Worm (Caenorhabditis elegans) whole organism, early embryonic: ENCODE data around the gene cra-1.

Experiments
- B0310.2 ChIP-seq: sonication (generic microtip); optimal IDR thresholded peaks from 2 replicates; lab custom pipeline; 2016; ENCODE audit warnings: mild to moderate bottlenecking, missing genetic modification characterization, missing compliant biosample characterization
- ama-1 ChIP-seq: fragments of 150-350 bp; optimal IDR thresholded peaks from 2 replicates; lab custom pipeline; 2014
- ceh-13 ChIP-seq: fragments of 200-800 bp; sonication (Bioruptor generic); optimal IDR thresholded peaks from 2 replicates; lab custom pipeline; 2018; ENCODE audit warnings: mild to moderate bottlenecking, missing genetic modification characterization, missing compliant biosample characterization
- ceh-36 ChIP-seq: sonication (generic microtip); optimal IDR thresholded peaks from 2 replicates; lab custom pipeline; 2016; ENCODE audit warnings: missing genetic modification characterization, inconsistent platforms, missing compliant biosample characterization
- ets-7 ChIP-seq: sonication (generic microtip); optimal IDR thresholded peaks from 2 replicates; lab custom pipeline; 2016; ENCODE audit warnings: missing genotype, missing genetic modification characterization, missing compliant biosample characterization
- flt-1 ChIP-seq: fragments of 200-800 bp; sonication (Bioruptor generic); IDR thresholded peaks from 2 replicates; pipeline ENCODE4 v1.3.6; 2022; ENCODE audit warnings: missing genetic modification characterization, missing compliant biosample characterization
- hmg-4 ChIP-seq: fragments of 200-800 bp; sonication (Bioruptor generic); optimal IDR thresholded peaks from 2 replicates; lab custom pipeline; 2018; ENCODE audit warnings: mild to moderate bottlenecking, missing genetic modification characterization, missing compliant biosample characterization
- hnd-1 ChIP-seq: sonication (generic microtip); optimal IDR thresholded peaks from 2 replicates; lab custom pipeline; 2016; ENCODE audit warnings: missing genetic modification characterization, missing compliant biosample characterization
- pes-1 ChIP-seq: fragments of 200-800 bp; sonication (Bioruptor generic); IDR thresholded peaks from 2 replicates; pipeline ENCODE4 v1.3.6; 2022; ENCODE audit warnings: missing genetic modification reagents, missing genetic modification characterization, missing compliant biosample characterization
- scrt-1 ChIP-seq: fragments of 200-800 bp; sonication (Bioruptor generic); IDR thresholded peaks from 2 replicates; pipeline ENCODE4 v1.3.6; 2022; ENCODE audit warnings: missing genetic modification characterization, missing compliant biosample characterization
- tbx-37 ChIP-seq: fragments of 200-800 bp; sonication (Bioruptor generic); conservative IDR thresholded peaks from 2 replicates; pipeline ENCODE4 v1.3.6; 2022; ENCODE audit warnings: missing genetic modification reagents, missing genetic modification characterization, missing compliant biosample characterization
- tra-4 ChIP-seq: sonication (generic microtip); optimal IDR thresholded peaks from 2 replicates; lab custom pipeline; 2017; ENCODE audit warnings: missing genetic modification characterization, missing compliant biosample characterization

- TF ChIP-seq ceh-36 (tag; lab: Kevin White, UChicago), result no peak
- TF ChIP-seq pes-1, result no peak
- no peak for TF ChIP-seq ama-1 (lab: Kevin White, UChicago)
- TF ChIP-seq tbx-37 (GFP tag; lab: Robert Waterston, UW), result no peak
- TF ChIP-seq flt-1, result no peak
- TF ChIP-seq B0310.2, result no peak
- TF ChIP-seq hmg-4 (GFP tag; lab: Kevin White, UChicago), result no peak
- no peak for TF ChIP-seq ets-7 (tag; lab: Kevin White, UChicago)
- no peak for TF ChIP-seq hnd-1 (tag; lab: Kevin White, UChicago)
- TF ChIP-seq tra-4 (tag; lab: Kevin White, UChicago), result no peak
- TF ChIP-seq ceh-13 (GFP tag; lab: Kevin White, UChicago), result no peak
- no peak for TF ChIP-seq scrt-1 (GFP tag; lab: Robert Waterston, UW)
Observed at ce11 chrIII:6912381-6912780, 43.1 kb upstream of the cra-1 start, which contains the start of gene pdf-1.
